Worm (Caenorhabditis elegans) whole organism, mixed stage, embryonic: ENCODE measurements around the gene C17H12.11.

Source experiments
- M03D4.4 ChIP-seq: sonication (generic microtip); optimal IDR thresholded peaks from 2 replicates; lab custom pipeline; 2017; ENCODE audit warnings: mild to moderate bottlenecking, missing genetic modification characterization, missing compliant biosample characterization
- bed-3 ChIP-seq: fragments of 200-800 bp; sonication (Bioruptor generic); optimal IDR thresholded peaks from 3 replicates; lab custom pipeline; 2018; ENCODE audit warnings: mild to moderate bottlenecking, missing genetic modification characterization, moderate library complexity, missing compliant biosample characterization
- blmp-1 ChIP-seq: fragments of 150-350 bp; optimal IDR thresholded peaks from 2 replicates; lab custom pipeline; 2014; ENCODE audit warnings: missing biosample characterization, missing genetic modification characterization
- ceh-39 ChIP-seq: fragments of 150-350 bp; optimal IDR thresholded peaks from 2 replicates; lab custom pipeline; 2014; ENCODE audit warnings: missing biosample characterization, missing genetic modification characterization
- ceh-83 ChIP-seq: fragments of 200-800 bp; sonication (Bioruptor generic); optimal IDR thresholded peaks from 2 replicates; lab custom pipeline; 2018; ENCODE audit warnings: mild to moderate bottlenecking, missing genetic modification characterization, missing compliant biosample characterization
- ces-1 ChIP-seq: fragments of 150-350 bp; optimal IDR thresholded peaks from 2 replicates; lab custom pipeline; 2014; ENCODE audit warnings: missing biosample characterization, missing genetic modification reagents, missing genetic modification characterization
- cnd-1 ChIP-seq: fragments of 200-800 bp; sonication (Bioruptor generic); optimal IDR thresholded peaks from 2 replicates; lab custom pipeline; 2018; ENCODE audit warnings: mild to moderate bottlenecking, missing genetic modification characterization, missing compliant biosample characterization
- elt-1 ChIP-seq: sonication (generic microtip); optimal IDR thresholded peaks from 2 replicates; lab custom pipeline; 2017; ENCODE audit warnings: missing genetic modification characterization, mild to moderate bottlenecking, missing compliant biosample characterization, antibody characterized with exemption, moderate library complexity, borderline replicate concordance; ENCODE audit not compliant: insufficient read depth
- ham-2 ChIP-seq: fragments of 200-800 bp; sonication (Bioruptor generic); optimal IDR thresholded peaks from 2 replicates; lab custom pipeline; 2018; ENCODE audit warnings: mild to moderate bottlenecking, missing genetic modification characterization, missing compliant biosample characterization
- hlh-1 ChIP-seq: fragments of 150-350 bp; optimal IDR thresholded peaks from 2 replicates; lab custom pipeline; 2014; ENCODE audit warnings: missing biosample characterization, missing genetic modification reagents, missing genetic modification characterization
- lin-13 ChIP-seq: fragments of 150-350 bp; optimal IDR thresholded peaks from 2 replicates; lab custom pipeline; 2014; ENCODE audit warnings: missing biosample characterization, missing genetic modification characterization
- lsy-2 ChIP-seq: fragments of 150-350 bp; optimal IDR thresholded peaks from 2 replicates; lab custom pipeline; 2014; ENCODE audit warnings: missing biosample characterization, missing genetic modification characterization
- mab-5 ChIP-seq: fragments of 150-350 bp; optimal IDR thresholded peaks from 2 replicates; lab custom pipeline; 2014; ENCODE audit warnings: missing biosample characterization, missing genetic modification characterization
- mep-1 ChIP-seq: fragments of 150-350 bp; optimal IDR thresholded peaks from 2 replicates; lab custom pipeline; 2017; ENCODE audit warnings: missing biosample characterization, missing genetic modification reagents, missing genetic modification characterization, inconsistent platforms
- nhr-12 ChIP-seq: fragments of 150-350 bp; optimal IDR thresholded peaks from 2 replicates; lab custom pipeline; 2014; ENCODE audit warnings: missing biosample characterization, missing genetic modification characterization
- nhr-2 ChIP-seq: fragments of 150-350 bp; optimal IDR thresholded peaks from 2 replicates; lab custom pipeline; 2014; ENCODE audit warnings: missing biosample characterization, missing genetic modification characterization
- nhr-237 ChIP-seq: fragments of 150-350 bp; optimal IDR thresholded peaks from 2 replicates; lab custom pipeline; 2014; ENCODE audit warnings: missing biosample characterization, missing genetic modification characterization
- sptf-1 ChIP-seq: sonication (generic microtip); optimal IDR thresholded peaks from 2 replicates; lab custom pipeline; 2017; ENCODE audit warnings: mild to moderate bottlenecking, missing genetic modification characterization, moderate library complexity, missing compliant biosample characterization
- tbx-8 ChIP-seq: fragments of 200-800 bp; sonication (Bioruptor generic); optimal IDR thresholded peaks from 2 replicates; lab custom pipeline; 2018; ENCODE audit warnings: mild to moderate bottlenecking, missing genetic modification characterization, moderate library complexity, missing compliant biosample characterization
- unc-120 ChIP-seq: sonication (generic microtip); optimal IDR thresholded peaks from 2 replicates; lab custom pipeline; 2017; ENCODE audit warnings: missing genetic modification characterization, missing compliant biosample characterization; ENCODE audit not compliant: poor library complexity, severe bottlenecking
- unc-39 ChIP-seq: fragments of 150-350 bp; optimal IDR thresholded peaks from 2 replicates; lab custom pipeline; 2014; ENCODE audit warnings: missing biosample characterization, missing genetic modification characterization
- unc-62 ChIP-seq: fragments of 150-350 bp; optimal IDR thresholded peaks from 2 replicates; lab custom pipeline; 2014; ENCODE audit warnings: missing biosample characterization, missing genetic modification reagents, missing genetic modification characterization
- zip-8 ChIP-seq: fragments of 150-350 bp; optimal IDR thresholded peaks from 2 replicates; lab custom pipeline; 2014; ENCODE audit warnings: missing biosample characterization, missing genetic modification characterization
- ztf-11 ChIP-seq: fragments of 150-350 bp; optimal IDR thresholded peaks from 2 replicates; lab custom pipeline; 2014; ENCODE audit warnings: missing biosample characterization, missing genetic modification characterization

Gene C17H12.11

DNA sequence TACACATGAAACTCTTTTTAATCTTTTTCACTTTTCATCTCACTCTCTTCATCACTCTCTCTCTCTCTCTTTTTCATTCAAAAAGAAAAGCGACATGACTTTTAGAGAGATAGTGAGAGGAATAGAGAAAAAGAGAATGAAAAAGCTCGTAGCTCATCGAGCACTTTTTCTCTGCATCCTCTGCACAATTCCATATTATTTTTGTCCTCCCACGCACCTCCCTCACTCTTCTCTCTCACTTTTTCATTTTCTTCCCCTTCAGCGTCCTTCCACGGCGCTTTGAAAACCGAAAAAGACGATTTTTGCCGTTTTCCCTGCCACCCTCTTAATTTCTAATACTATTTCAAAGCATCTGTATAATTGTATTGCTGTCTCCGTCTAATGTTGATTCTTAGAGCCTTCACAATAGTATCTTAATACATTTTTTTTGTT, 36.9 kb downstream of the C17H12.11 start:
- no peak for TF ChIP-seq ztf-11 (tag; lab: Kevin White, UChicago)
- TF ChIP-seq hlh-1 (tag; lab: Kevin White, UChicago) = peak; percentile 22
- peak; percentile 24 for TF ChIP-seq mep-1 (tag; lab: Kevin White, UChicago)
- TF ChIP-seq nhr-237 (tag; lab: Kevin White, UChicago) = peak; percentile 55
- TF ChIP-seq unc-62 (GFP tag; lab: Kevin White, UChicago) = peak; percentile 77
- TF ChIP-seq unc-39 = no peak
- TF ChIP-seq unc-120 (tag; lab: Kevin White, UChicago) = peak; percentile 89
- peak; percentile 76 for TF ChIP-seq ces-1 (GFP tag; lab: Kevin White, UChicago)
- no peak for TF ChIP-seq nhr-2
- TF ChIP-seq blmp-1 (tag; lab: Kevin White, UChicago) = no peak

DNA sequence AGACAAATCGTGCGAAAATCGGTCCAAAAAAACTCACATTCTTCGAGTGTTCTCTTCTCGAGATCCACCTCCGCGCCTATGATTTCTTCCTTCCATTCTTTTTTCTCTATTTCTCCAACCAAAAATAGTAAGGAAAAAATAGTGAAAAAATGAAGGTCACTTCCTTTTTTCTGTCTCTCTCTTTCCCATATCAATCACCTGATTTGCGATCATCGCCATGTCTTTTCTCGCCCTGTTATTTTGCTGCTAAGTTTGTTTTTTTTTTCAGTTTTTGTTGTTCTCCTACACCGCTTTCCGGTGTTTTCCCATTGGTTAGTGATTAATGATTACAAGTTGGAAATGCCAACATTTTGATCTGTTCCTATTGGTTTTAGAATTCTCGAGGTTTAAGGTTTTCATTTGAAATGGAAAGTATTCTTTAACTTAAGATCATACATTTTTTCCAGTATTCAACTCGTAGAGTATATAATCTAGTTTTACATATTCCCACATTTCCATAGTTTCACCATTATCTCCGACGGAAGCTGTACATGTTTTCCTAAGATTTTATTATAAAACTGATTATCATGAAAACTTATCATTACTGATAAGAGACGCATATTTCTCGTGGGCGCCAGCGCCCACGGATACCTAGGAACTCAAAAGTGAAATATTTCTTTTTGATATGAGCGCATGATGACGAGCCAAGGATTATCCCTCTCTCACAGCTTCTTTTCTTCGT, 39.5 kb downstream of the C17H12.11 start:
- TF ChIP-seq nhr-12 (tag; lab: Kevin White, UChicago) (no peak), nhr-2 (no peak), hlh-1 (tag; lab: Kevin White, UChicago) (no peak), ceh-39 (tag; lab: Kevin White, UChicago) (no peak), elt-1 (tag; lab: Kevin White, UChicago) (no peak), zip-8 (tag; lab: Kevin White, UChicago) (no peak), blmp-1 (tag; lab: Kevin White, UChicago) (no peak), M03D4.4 (tag; lab: Kevin White, UChicago) (no peak), ceh-83 (GFP tag; lab: Kevin White, UChicago) (no peak), bed-3 (GFP tag; lab: Kevin White, UChicago) (no peak), ham-2 (no peak), mab-5 (tag; lab: Kevin White, UChicago) (no peak), lin-13 (tag; lab: Kevin White, UChicago) (no peak), tbx-8 (GFP tag; lab: Kevin White, UChicago) (no peak), ces-1 (GFP tag; lab: Kevin White, UChicago) (no peak), mep-1 (tag; lab: Kevin White, UChicago) (no peak)

DNA sequence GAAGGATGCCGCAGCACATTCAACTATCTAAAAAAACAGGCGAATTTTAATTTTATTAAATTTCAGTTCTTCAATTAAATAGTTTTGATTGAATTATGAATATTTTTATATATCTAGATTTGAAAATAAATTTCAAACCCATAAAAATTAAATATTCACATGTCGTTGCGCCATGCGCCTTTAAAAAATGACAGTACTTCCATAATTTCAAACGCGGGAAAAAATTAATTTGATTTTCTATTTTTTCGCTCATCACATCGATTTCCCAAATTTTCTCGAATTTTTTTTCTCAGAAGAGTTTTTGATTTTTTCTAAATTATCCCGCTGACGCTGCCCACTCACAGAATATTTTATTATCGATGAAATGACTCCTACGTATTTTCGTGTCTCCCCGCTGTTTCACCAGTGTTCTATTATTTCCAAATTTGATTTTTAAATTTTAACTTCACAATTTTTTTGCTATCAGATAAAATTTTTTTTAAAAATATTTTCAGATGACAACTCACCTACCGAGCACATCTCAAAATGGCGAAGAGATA, 40.4 kb downstream of the C17H12.11 start, which contains the start of gene lip-1:
TSS of gene lip-1 (plus strand) at position 489 of the 539 bp plus-strand sequence.
- TF ChIP-seq nhr-237 (tag; lab: Kevin White, UChicago) = no peak
- TF ChIP-seq unc-62 (GFP tag; lab: Kevin White, UChicago) = no peak
- no peak for TF ChIP-seq ztf-11 (tag; lab: Kevin White, UChicago)
- no peak for TF ChIP-seq ham-2
- no peak for TF ChIP-seq sptf-1 (tag; lab: Kevin White, UChicago)
- no peak for TF ChIP-seq cnd-1
- no peak for TF ChIP-seq tbx-8 (GFP tag; lab: Kevin White, UChicago)
- TF ChIP-seq lin-13 (tag; lab: Kevin White, UChicago) = no peak
- no peak for TF ChIP-seq lsy-2 (tag; lab: Kevin White, UChicago)
- TF ChIP-seq, all 35 proteins: peak for 0

DNA sequence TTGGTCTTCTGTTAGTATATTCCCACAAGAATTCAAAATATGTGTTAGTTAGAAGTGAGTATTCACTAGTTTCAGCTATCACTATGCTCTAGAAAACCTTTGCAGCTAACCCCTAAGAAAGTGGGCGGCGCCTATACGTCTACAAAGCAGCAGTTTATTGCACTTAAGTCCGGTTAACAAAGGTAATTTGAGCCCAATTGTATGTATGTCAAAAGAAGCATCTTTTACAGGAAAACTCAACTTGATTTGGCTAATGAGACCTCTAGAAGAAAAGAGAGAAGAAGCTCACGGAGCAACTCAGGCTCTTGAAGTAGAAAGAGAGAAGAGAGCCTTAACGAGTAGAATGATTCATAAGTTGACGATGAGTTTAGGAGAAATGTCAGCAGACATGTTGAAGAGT, 50.5 kb downstream of the C17H12.11 start:
- TF ChIP-seq nhr-12 (tag; lab: Kevin White, UChicago) (no peak), hlh-1 (tag; lab: Kevin White, UChicago) (no peak), unc-62 (GFP tag; lab: Kevin White, UChicago) (no peak), tbx-8 (GFP tag; lab: Kevin White, UChicago) (no peak), zip-8 (tag; lab: Kevin White, UChicago) (no peak)
